Fruit fly (Drosophila melanogaster) whole organism, adult: ENCODE measurements around the gene tmod.
A peak's percentile ranks its signal among the peaks of the same experiment; 100 is the strongest.

Experiments used
- CG11617 ChIP-seq: fragments of 200-800 bp; sonication (Bioruptor generic); optimal IDR thresholded peaks from 2 replicates; lab custom pipeline; 2017; ENCODE audit warnings: mild to moderate bottlenecking, missing biosample characterization, missing genetic modification reagents, missing genetic modification characterization
- CG12768 ChIP-seq: fragments of 200-800 bp; sonication (Bioruptor generic); optimal IDR thresholded peaks from 2 replicates; lab custom pipeline; 2017; ENCODE audit warnings: missing biosample characterization, missing genetic modification characterization, mild to moderate bottlenecking, moderate library complexity, missing genetic modification reagents
- CG14711 ChIP-seq: fragments of 200-800 bp; sonication (Bioruptor generic); optimal IDR thresholded peaks from 2 replicates; lab custom pipeline; 2018; ENCODE audit warnings: missing biosample characterization, mild to moderate bottlenecking, missing genetic modification characterization, moderate library complexity
- CG1620 ChIP-seq: fragments of 200-800 bp; sonication (Bioruptor generic); optimal IDR thresholded peaks from 2 replicates; lab custom pipeline; 2016; ENCODE audit warnings: missing biosample characterization, missing genetic modification characterization
- CG33017 ChIP-seq: fragments of 200-800 bp; sonication (Bioruptor generic); optimal IDR thresholded peaks from 2 replicates; lab custom pipeline; 2018; ENCODE audit warnings: missing biosample characterization, mild to moderate bottlenecking, missing genetic modification characterization, moderate library complexity
- CG5204 ChIP-seq: fragments of 200-800 bp; sonication (Bioruptor generic); optimal IDR thresholded peaks from 2 replicates; lab custom pipeline; 2016; ENCODE audit warnings: missing biosample characterization, missing genetic modification characterization
- CG7045 ChIP-seq: fragments of 200-800 bp; sonication (Bioruptor generic); optimal IDR thresholded peaks from 2 replicates; lab custom pipeline; 2017; ENCODE audit warnings: missing biosample characterization, mild to moderate bottlenecking, missing genetic modification characterization
- CG7101 ChIP-seq: fragments of 200-800 bp; sonication (Bioruptor generic); optimal IDR thresholded peaks from 2 replicates; lab custom pipeline; 2018; ENCODE audit warnings: missing biosample characterization, mild to moderate bottlenecking, missing genetic modification characterization, moderate library complexity
- Clk ChIP-seq: fragments of 200-800 bp; sonication (Bioruptor generic); optimal IDR thresholded peaks from 2 replicates; lab custom pipeline; 2017; ENCODE audit warnings: missing biosample characterization, missing genetic modification characterization
- Crg-1 ChIP-seq: fragments of 200-800 bp; sonication (Bioruptor generic); optimal IDR thresholded peaks from 2 replicates; lab custom pipeline; 2016; ENCODE audit warnings: missing biosample characterization, missing genetic modification characterization
- Hr96 ChIP-seq: fragments of 200-800 bp; sonication (Bioruptor generic); optimal IDR thresholded peaks from 2 replicates; lab custom pipeline; 2016; ENCODE audit warnings: missing biosample characterization, missing genetic modification characterization
- Mnt ChIP-seq: fragments of 200-800 bp; sonication (Bioruptor generic); optimal IDR thresholded peaks from 2 replicates; lab custom pipeline; 2016; ENCODE audit warnings: missing biosample characterization, mild to moderate bottlenecking, missing genetic modification characterization
- bab1 ChIP-seq: fragments of 200-800 bp; sonication (Bioruptor generic); optimal IDR thresholded peaks from 3 replicates; lab custom pipeline; 2019; ENCODE audit warnings: missing biosample characterization, mild to moderate bottlenecking, missing genetic modification characterization, moderate library complexity
- cic ChIP-seq: fragments of 200-800 bp; sonication (Bioruptor generic); optimal IDR thresholded peaks from 2 replicates; lab custom pipeline; 2017; ENCODE audit warnings: missing biosample characterization, mild to moderate bottlenecking, missing genetic modification characterization, moderate library complexity
- cnc ChIP-seq, 2 experiments: fragments of >200 bp; optimal IDR thresholded peaks; 2 replicates each; lab custom pipeline; 2017
- kay ChIP-seq: fragments of 200-800 bp; sonication (Bioruptor generic); peaks from one replicate; lab custom pipeline; 2016; ENCODE audit warnings: missing biosample characterization, missing genetic modification characterization, borderline replicate concordance
- ovo ChIP-seq: fragments of 200-800 bp; sonication (Bioruptor generic); optimal IDR thresholded peaks from 2 replicates; lab custom pipeline; 2016; ENCODE audit warnings: missing biosample characterization, missing genetic modification characterization
- pad ChIP-seq: fragments of 200-800 bp; sonication (Bioruptor generic); optimal IDR thresholded peaks from 3 replicates; lab custom pipeline; 2017; ENCODE audit warnings: missing biosample characterization, missing genetic modification characterization, mild to moderate bottlenecking, moderate library complexity, missing genetic modification reagents
- tj ChIP-seq: fragments of 200-800 bp; sonication (Bioruptor generic); optimal IDR thresholded peaks from 3 replicates; lab custom pipeline; 2017; ENCODE audit warnings: missing biosample characterization, mild to moderate bottlenecking, missing genetic modification characterization, moderate library complexity
- toe ChIP-seq: fragments of 200-800 bp; sonication (Bioruptor generic); optimal IDR thresholded peaks from 2 replicates; lab custom pipeline; 2016; ENCODE audit warnings: missing biosample characterization, missing genetic modification characterization

The tmod gene

dm6 chr3R:30564479-30564878 lies 32.1 kb downstream of the tmod start:
- TF ChIP-seq CG7101 (tag; lab: Kevin White, UChicago) (no peak), bab1 (GFP tag; lab: Kevin White, UChicago) (peak; percentile 24)

DNA sequence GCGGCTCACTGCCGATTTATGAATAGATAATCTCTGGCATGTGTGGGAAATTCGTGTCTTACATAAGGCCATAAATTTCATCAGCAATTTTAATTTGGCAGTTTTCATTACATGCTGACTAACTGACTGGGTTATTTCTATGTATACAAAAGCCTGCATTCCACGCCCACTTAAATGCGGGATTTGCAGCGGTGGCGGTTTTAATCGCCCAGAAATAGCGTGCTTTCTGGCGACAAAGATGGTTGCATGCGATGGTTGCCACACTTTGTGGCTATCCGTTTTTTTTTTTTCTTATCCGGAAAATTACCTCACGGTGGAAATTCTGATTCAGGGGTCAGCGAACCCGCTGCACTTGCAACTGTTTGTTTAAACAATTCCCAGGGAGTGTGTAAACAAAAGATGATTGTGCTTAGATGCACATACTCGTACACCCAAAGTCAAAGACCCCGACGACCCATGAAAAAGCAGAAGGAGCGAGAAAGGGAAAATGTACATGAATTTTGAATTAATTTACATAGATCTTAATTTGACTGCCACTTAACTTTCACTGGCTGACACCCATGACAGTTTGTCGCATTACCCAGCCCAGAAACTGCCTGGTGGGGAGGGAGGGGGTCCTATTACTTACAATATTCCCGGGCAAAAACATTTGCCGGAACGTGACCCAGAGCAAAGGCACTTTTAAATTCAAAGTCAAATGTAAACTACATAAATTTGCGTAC lies 33.9 kb downstream of the tmod start:
- TF ChIP-seq CG1620 (GFP tag; lab: Kevin White, UChicago) (no peak), CG14711 (no peak), kay (GFP tag; lab: Kevin White, UChicago) (no peak), cnc (optimal IDR thresholded peaks at IDR 0.05; lab: Kevin White, UChicago) (no peak), Crg-1 (GFP tag; lab: Kevin White, UChicago) (no peak), CG33017 (no peak), Clk (GFP tag; lab: Kevin White, UChicago) (no peak), ovo (no peak), bab1 (GFP tag; lab: Kevin White, UChicago) (no peak), CG7045 (GFP tag; lab: Kevin White, UChicago) (no peak), Hr96 (no peak), CG12768 (GFP tag; lab: Kevin White, UChicago) (no peak), CG11617 (GFP tag; lab: Kevin White, UChicago) (no peak), CG5204 (GFP tag; lab: Kevin White, UChicago) (no peak)

DNA sequence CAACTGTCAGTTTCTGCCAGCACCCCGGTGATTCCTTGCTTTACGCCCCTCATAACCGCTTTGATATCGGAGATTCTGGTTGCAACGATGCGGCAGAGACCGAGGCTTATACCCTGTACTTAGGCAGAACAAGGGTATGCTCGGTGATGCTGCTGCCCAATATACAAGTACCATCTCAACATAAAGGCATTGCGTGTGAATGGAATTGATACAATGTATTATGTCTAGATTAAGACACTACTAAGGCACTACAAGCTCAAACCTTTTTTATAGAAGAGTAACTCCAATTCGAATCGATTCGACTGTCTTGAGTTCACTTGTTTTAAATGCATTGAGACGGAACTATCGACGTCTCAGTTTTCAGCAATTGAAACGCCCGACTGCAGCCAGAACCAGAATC lies 34.8 kb downstream of the tmod start:
- TF ChIP-seq CG33017 (no peak), Mnt (GFP tag; lab: Kevin White, UChicago) (no peak), tj (GFP tag; lab: Kevin White, UChicago) (no peak), kay (GFP tag; lab: Kevin White, UChicago) (no peak), Hr96 (no peak), CG12768 (GFP tag; lab: Kevin White, UChicago) (no peak), Crg-1 (GFP tag; lab: Kevin White, UChicago) (no peak), Clk (GFP tag; lab: Kevin White, UChicago) (no peak), bab1 (GFP tag; lab: Kevin White, UChicago) (no peak), cic (GFP tag; lab: Kevin White, UChicago) (no peak)

DNA sequence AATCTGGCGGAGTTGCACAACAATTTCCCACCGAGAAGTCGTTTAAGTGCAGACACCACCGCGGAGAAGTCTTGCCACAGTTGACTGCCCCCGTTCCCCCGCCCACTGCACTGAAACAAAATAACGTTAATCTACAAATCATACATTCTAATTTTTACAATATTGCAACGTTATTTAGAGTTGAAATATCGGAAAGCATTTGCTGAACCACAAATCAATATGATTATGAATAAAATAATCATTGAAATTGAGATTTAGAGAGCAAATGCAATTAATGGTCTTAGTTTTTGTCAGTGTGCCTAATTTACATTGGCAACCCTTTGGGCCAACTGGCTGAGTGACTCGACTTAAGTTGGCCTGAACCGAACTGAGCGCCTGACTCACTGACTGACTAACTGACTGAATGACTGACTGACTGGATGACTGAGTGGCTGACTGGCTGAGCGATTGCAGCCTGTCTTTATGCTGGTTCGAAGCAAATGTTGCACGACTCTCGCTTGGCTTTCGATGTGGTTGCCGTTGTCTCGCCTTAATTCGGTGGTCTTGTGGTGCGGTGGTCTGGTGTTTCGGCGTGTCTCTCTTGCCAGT lies 38.2 kb downstream of the tmod start:
- TF ChIP-seq bab1 (GFP tag; lab: Kevin White, UChicago) (no peak), Crg-1 (GFP tag; lab: Kevin White, UChicago) (no peak), CG1620 (GFP tag; lab: Kevin White, UChicago) (no peak), CG33017 (no peak), Clk (GFP tag; lab: Kevin White, UChicago) (no peak), CG12768 (GFP tag; lab: Kevin White, UChicago) (no peak), CG14711 (no peak), CG11617 (GFP tag; lab: Kevin White, UChicago) (no peak), pad (no peak), ovo (no peak), Mnt (GFP tag; lab: Kevin White, UChicago) (no peak), CG5204 (GFP tag; lab: Kevin White, UChicago) (no peak), CG7045 (GFP tag; lab: Kevin White, UChicago) (no peak), cic (GFP tag; lab: Kevin White, UChicago) (no peak), toe (no peak)

DNA sequence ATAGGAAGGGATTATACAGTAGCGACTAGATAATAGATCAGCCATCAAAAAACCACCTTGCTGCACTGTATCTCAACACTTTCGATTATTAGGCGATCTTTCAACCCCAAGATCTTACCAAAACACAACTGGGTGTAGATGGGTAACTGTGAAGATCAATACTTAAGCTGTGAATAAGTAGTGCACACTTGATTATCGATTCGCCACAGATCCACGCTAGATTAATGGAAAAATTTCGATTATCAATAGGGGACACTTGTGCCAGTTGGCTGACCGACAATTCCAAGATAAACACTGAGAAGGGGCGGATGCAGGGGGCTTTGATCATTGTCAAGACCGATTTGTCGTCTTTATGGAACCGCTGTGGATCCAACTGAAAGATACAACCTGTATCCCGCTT lies 46.7 kb downstream of the tmod start, which contains the start of gene CG9702:
Gene CG9702, plus strand, starts transcription at position 301 of the 400 bp plus-strand sequence.
- TF ChIP-seq CG7045 (GFP tag; lab: Kevin White, UChicago) = no peak
- TF ChIP-seq CG11617 (GFP tag; lab: Kevin White, UChicago) = no peak
- no peak for TF ChIP-seq Mnt (GFP tag; lab: Kevin White, UChicago)
- no peak for TF ChIP-seq Crg-1 (GFP tag; lab: Kevin White, UChicago)
- TF ChIP-seq CG1620 (GFP tag; lab: Kevin White, UChicago) = no peak
- TF ChIP-seq CG5204 (GFP tag; lab: Kevin White, UChicago) = no peak
- no peak for TF ChIP-seq Clk (GFP tag; lab: Kevin White, UChicago)
- TF ChIP-seq CG12768 (GFP tag; lab: Kevin White, UChicago) = no peak
- no peak for TF ChIP-seq CG33017
- TF ChIP-seq CG14711 = no peak
- no peak for TF ChIP-seq kay (GFP tag; lab: Kevin White, UChicago)
- TF ChIP-seq tj (GFP tag; lab: Kevin White, UChicago) = no peak

- TF ChIP-seq CG12768 (GFP tag; lab: Kevin White, UChicago) (no peak), Mnt (GFP tag; lab: Kevin White, UChicago) (no peak), kay (GFP tag; lab: Kevin White, UChicago) (peak; percentile 51), CG7045 (GFP tag; lab: Kevin White, UChicago) (no peak)
These were observed 51.1 kb downstream of the tmod start, which contains the start of gene Rpt6R for dm6 chr3R:30583542-30583941. Gene Rpt6R, minus strand, starts transcription at chr3R:30583697.
